Worm (Caenorhabditis elegans) whole organism, late embryonic: ENCODE results near the gene fbxa-138.

ENCODE experiments used
- F13H6.1 ChIP-seq: sonication (generic microtip); optimal IDR thresholded peaks from 2 replicates; lab custom pipeline; 2016; ENCODE audit warnings: missing genetic modification characterization, missing compliant biosample characterization
- pha-4 ChIP-seq: fragments of 150-350 bp; optimal IDR thresholded peaks from 2 replicates; lab custom pipeline; 2018; ENCODE audit warnings: missing biosample characterization, missing genetic modification reagents, missing genetic modification characterization

DNA sequence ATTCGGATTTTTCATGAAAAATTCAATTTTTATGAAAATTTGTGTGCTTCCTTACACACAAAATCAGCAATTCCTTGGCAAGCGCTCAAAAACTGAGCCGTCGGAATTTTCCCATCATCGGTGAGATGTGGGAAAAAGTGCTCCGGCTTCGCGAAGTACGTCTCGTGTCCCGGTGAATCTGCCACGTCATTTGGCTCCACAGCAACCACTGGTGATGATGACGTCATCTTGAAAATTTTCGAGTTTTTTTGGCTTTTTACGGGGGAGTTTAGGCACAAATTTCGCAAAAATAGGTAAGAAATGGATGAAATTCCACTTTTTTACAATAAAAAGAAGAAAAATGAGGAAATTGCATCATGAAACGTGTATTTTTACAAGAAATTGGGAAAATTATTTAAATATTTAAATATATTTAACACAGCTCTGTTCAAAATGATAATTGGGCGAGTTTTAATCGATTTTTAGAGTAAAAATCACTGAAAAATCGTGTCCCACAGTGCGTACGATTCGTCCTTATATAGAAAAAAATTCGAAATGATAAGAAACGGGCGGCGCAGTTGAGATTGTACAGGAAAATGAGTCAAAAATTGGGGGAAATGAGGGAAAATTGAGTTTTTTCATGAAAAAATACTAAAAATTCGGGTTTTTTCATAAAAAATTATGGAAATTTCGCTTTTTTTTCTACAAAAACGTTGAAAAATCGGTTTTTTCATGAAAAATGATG, 30.0 kb upstream of the fbxa-138 start, which contains the start of gene Y82E9BR.14:
- TF ChIP-seq F13H6.1 (tag; lab: Kevin White, UChicago): no peak
- no peak for TF ChIP-seq pha-4 (tag; lab: Kevin White, UChicago)
